Worm (Caenorhabditis elegans) whole organism, L4/young adult: ENCODE results near the gene clec-137.

Source experiments
- W03F9.2 ChIP-seq: fragments of 150-350 bp; optimal IDR thresholded peaks from 2 replicates; lab custom pipeline; 2014; ENCODE audit warnings: missing biosample characterization, missing genetic modification characterization
- dao-5 ChIP-seq: sonication (generic microtip); optimal IDR thresholded peaks from 2 replicates; lab custom pipeline; 2016; ENCODE audit warnings: missing genotype, missing genetic modification characterization, moderate library complexity, missing compliant biosample characterization
- him-1 ChIP-seq: sonication (generic microtip); optimal IDR thresholded peaks from 2 replicates; lab custom pipeline; 2016; ENCODE audit warnings: missing genotype, missing genetic modification reagents, missing genetic modification characterization, missing compliant biosample characterization

The clec-137 gene

DNA sequence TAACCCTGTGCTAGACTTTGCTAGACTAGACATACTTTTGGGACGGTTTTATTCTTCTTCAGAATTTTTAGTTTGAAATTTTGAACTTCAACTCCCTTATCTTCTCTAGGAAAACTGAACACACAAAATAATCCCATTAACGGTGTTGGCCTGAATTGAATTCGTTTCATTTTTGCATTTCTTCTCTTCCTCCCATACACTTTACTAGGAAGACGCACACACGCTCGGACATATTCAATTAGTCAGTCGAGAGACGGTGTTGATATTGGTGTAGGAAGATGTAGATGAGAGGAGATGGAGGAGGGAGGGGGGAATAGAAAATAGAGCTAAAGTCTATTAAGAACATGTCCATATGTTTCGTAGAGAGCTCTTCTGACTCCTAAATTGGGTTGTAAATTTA lies 43.2 kb downstream of the clec-137 start:
- TF ChIP-seq him-1 (tag; lab: Kevin White, UChicago): no peak
- no peak for TF ChIP-seq dao-5 (tag; lab: Kevin White, UChicago)
- no peak for TF ChIP-seq W03F9.2 (tag; lab: Kevin White, UChicago)

DNA sequence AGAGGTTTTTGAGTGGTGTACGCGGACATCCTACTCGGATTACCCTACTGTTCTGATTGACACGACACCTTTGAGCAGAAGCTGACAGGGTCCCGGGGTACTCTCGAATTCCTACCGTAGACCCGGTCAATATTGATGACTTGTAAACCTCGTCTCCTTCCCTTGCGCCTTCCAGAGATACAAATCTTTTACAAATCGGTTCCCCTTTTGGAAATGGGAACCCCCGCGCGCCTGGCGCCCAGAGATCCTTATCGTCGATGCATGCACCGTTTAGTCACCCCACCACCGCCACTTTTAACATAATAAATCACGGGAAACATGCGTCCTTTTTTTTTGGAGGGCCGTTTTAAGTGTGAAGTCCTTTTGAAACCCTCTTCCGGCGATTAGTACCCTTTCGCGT lies 44.8 kb downstream of the clec-137 start:
- TF ChIP-seq him-1 (tag; lab: Kevin White, UChicago) (no peak), dao-5 (tag; lab: Kevin White, UChicago) (no peak), W03F9.2 (tag; lab: Kevin White, UChicago) (no peak)

DNA sequence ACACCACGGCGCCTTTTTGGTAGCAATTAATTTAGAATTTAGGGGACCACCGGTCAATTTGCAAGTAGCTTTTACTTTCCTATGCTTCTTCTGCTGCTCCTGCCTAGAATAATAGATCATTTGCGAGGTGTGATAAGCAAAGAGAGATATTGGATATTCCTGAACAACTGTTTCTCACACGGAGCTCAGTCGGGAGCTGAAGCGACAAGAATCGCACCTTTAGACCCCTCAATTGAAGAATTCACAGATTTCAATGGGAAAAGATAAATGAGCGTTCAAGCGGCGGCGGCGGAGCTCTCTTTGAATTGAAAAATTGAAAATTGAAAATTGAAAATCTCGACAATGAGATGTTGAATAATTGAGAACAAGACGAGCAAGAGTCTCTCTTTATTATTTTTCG lies 45.3 kb downstream of the clec-137 start:
- TF ChIP-seq W03F9.2 (tag; lab: Kevin White, UChicago): no peak
- TF ChIP-seq dao-5 (tag; lab: Kevin White, UChicago): no peak
- TF ChIP-seq him-1 (tag; lab: Kevin White, UChicago): no peak

DNA sequence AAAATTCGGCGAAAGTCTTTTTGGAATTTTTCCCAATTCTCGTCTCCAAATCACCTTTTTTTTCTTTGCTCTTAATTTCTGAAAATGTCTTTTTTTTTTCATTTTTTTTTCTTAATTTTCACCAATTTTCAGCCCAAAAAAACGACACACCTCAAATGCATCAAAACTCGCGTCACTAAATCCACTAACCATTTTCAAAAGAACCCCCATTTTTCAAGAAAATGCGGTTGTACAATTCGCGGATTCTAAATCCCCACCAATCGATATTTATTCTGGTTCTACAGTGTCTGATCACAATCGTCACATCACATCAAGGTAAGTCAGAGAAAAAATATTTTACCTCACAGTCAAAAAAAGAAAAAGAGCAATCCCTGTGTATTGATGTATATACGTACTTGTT lies 46.0 kb downstream of the clec-137 start, which contains the start of gene vab-1:
Gene vab-1, plus strand, starts transcription at position 133 of the 400 bp plus-strand sequence.
- no peak for TF ChIP-seq him-1 (tag; lab: Kevin White, UChicago)
- no peak for TF ChIP-seq W03F9.2 (tag; lab: Kevin White, UChicago)
- TF ChIP-seq dao-5 (tag; lab: Kevin White, UChicago): no peak

DNA sequence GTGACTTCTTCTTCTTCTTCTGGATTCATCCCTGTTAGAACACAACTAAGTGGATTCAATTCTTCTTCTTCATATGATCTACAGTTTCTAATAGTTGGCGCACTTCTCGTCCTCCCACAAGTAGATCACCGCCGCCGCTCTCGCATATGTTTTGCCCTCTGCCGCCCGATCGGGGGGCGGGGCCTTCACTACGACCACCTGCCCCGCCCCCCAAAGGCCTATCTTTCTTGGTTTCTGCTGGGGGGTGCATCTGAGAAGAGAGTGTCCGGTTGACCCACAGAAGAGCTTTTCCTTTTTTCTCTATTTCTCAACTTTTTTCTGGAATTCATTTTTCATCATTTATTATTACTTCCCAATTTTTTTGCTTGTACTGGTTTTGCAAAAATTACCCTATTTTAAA lies 46.8 kb downstream of the clec-137 start:
- TF ChIP-seq W03F9.2 (tag; lab: Kevin White, UChicago): no peak
- TF ChIP-seq him-1 (tag; lab: Kevin White, UChicago): peak; percentile 16
